Worm (Caenorhabditis elegans): ENCODE measurements around the gene T13C2.3.

T13C2.3 gene

DNA sequence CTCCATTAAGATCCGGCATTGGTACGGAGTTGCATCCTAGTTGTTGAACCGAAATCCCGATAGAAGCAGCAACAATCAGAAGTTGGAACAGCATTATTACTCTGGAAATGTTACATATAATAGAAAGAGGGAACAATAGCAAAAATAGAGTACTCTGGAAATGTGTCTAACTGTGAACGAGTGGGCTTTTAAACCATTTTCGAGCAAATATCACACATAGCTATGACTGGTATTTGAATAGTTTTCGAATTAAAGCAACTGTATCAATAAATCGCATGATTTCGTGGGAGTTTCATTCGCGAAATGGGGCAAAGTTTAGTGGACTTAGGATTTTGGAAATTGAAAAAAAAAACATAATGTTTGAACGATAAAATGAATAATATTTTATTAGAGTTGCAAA is 39.6 kb upstream of the T13C2.3 start, which contains the start of gene F41G3.10:
Gene F41G3.10, minus strand, starts transcription at position 101 of the 400 bp plus-strand sequence.
- TF ChIP-seq unc-86 (tag; optimal IDR thresholded peaks at IDR 0.05) = no peak

- TF ChIP-seq ceh-19 (GFP tag; optimal IDR thresholded peaks at IDR 0.05) (no peak), npax-4 (tag; optimal IDR thresholded peaks at IDR 0.05) (no peak), eyg-1 (tag; optimal IDR thresholded peaks at IDR 0.05) (no peak), lim-6 (tag; optimal IDR thresholded peaks at IDR 0.05) (no peak), K09A11.1 (tag; optimal IDR thresholded peaks at IDR 0.05; ENCODE audit: insufficient read depth) (no peak), che-1 (tag; optimal IDR thresholded peaks at IDR 0.05) (no peak), pag-3 (tag; optimal IDR thresholded peaks at IDR 0.05; ENCODE audit: borderline replicate concordance) (no peak), odd-2 (tag; optimal IDR thresholded peaks at IDR 0.05) (no peak), ama-1 (optimal IDR thresholded peaks at IDR 0.05) (no peak), ahr-1 (tag; optimal IDR thresholded peaks at IDR 0.05) (no peak), madf-2 (tag; optimal IDR thresholded peaks at IDR 0.05) (no peak), Y22D7AL.16 (tag; optimal IDR thresholded peaks at IDR 0.05) (no peak)
Measured at ce11 chrII:6750929-6751328, 38.1 kb upstream of the T13C2.3 start, which contains the start of gene F41G3.20. TSS of gene F41G3.20 (minus strand) at chrII:6751029.

DNA sequence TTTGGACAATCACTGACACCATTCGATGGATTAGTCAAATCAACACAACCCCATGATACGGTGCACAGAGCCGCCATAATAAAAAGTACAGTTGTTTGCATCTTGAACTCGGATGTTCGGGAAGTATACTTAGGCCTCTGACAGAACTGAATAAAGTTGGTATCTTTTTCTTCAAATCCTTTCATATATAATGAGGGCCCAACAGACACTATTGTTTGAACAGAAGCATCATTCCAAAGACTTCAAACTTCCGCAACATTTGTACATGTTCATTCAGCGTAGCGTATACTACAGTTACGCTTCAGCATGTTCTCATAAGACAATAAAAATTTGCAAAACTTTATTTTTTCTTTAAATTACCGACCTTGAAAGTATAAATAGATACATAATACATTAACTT is 37.0 kb upstream of the T13C2.3 start, which contains the start of gene F41G3.19:
Gene F41G3.19, minus strand, starts transcription at position 101 of the 400 bp plus-strand sequence.
- TF ChIP-seq ttx-3 (tag; optimal IDR thresholded peaks at IDR 0.05) (no peak), ceh-31 (tag; optimal IDR thresholded peaks at IDR 0.05) (no peak), T23F11.4 (GFP tag; optimal IDR thresholded peaks at IDR 0.05) (no peak), lin-11 (tag; optimal IDR thresholded peaks at IDR 0.05) (no peak), eyg-1 (tag; optimal IDR thresholded peaks at IDR 0.05) (no peak), tbx-7 (tag; optimal IDR thresholded peaks at IDR 0.05) (no peak), ceh-48 (tag; optimal IDR thresholded peaks at IDR 0.05) (no peak), rnt-1 (tag; optimal IDR thresholded peaks at IDR 0.05) (no peak), unc-86 (tag; optimal IDR thresholded peaks at IDR 0.05) (no peak), ceh-2 (tag; optimal IDR thresholded peaks at IDR 0.05) (no peak), ceh-45 (GFP tag; IDR thresholded peaks at IDR 0.05) (no peak), che-1 (tag; optimal IDR thresholded peaks at IDR 0.05) (no peak), K09A11.1 (tag; optimal IDR thresholded peaks at IDR 0.05; ENCODE audit: insufficient read depth) (no peak), npax-4 (tag; optimal IDR thresholded peaks at IDR 0.05) (no peak), tbx-2 (tag; optimal IDR thresholded peaks at IDR 0.05) (no peak)

ce11 chrII:6752850-6753249 is 36.2 kb upstream of the T13C2.3 start, which contains the start of gene F41G3.21:
TSS of gene F41G3.21 (minus strand) at chrII:6752950.
- TF ChIP-seq odd-2 (tag; optimal IDR thresholded peaks at IDR 0.05) = no peak
- no peak for TF ChIP-seq ahr-1 (tag; optimal IDR thresholded peaks at IDR 0.05)
- no peak for TF ChIP-seq madf-2 (tag; optimal IDR thresholded peaks at IDR 0.05)
- no peak for TF ChIP-seq F13H6.1 (tag; optimal IDR thresholded peaks at IDR 0.05)
- no peak for TF ChIP-seq zip-5 (tag; optimal IDR thresholded peaks at IDR 0.05)
- no peak for TF ChIP-seq sox-4 (tag; optimal IDR thresholded peaks at IDR 0.05)
- no peak for TF ChIP-seq elt-4 (tag; optimal IDR thresholded peaks at IDR 0.05)
- no peak for TF ChIP-seq sdc-2 (tag; optimal IDR thresholded peaks at IDR 0.05)
- TF ChIP-seq C38D4.7 (GFP tag; optimal IDR thresholded peaks at IDR 0.05) = no peak
- TF ChIP-seq ttx-3 (tag; optimal IDR thresholded peaks at IDR 0.05) = no peak
- TF ChIP-seq fax-1 (tag; optimal IDR thresholded peaks at IDR 0.05) = no peak
- TF ChIP-seq K09A11.1 (tag; optimal IDR thresholded peaks at IDR 0.05; ENCODE audit: insufficient read depth) = no peak
- no peak for TF ChIP-seq ref-2 (tag; optimal IDR thresholded peaks at IDR 0.05)
- no peak for TF ChIP-seq dmd-4 (tag; optimal IDR thresholded peaks at IDR 0.05; ENCODE audit: borderline replicate concordance)

DNA sequence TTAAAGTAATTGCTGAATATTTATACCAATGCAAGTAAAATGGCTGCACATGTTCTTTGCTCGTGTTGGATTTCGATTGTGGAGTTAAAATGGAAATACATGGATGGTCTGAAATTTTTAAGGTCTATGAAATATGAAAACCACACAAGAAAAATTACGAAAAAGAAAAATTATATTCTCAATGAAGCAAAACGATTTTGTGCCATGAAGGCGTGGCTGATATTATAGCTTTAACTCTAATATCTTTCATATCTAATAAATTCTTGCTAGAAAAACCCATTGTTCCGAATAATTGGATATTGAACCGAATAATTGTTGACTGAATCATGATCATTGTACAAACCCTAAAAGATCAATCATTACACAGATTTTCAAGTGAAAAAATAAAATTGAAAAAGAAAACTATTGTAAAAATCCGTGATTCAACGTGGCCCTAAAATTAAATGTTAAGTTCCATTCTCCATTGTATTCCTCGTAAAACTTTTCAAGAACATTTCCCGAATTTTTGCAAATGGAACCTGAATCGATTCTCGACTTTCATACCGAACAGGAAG is 34.3 kb upstream of the T13C2.3 start, which contains the start of the genes srx-95 and fis-1:
Gene srx-95, minus strand, starts transcription at position 101 of the 554 bp plus-strand sequence.
Gene fis-1, plus strand, starts transcription at position 504 of the 554 bp plus-strand sequence.
- TF ChIP-seq lim-6 (tag; optimal IDR thresholded peaks at IDR 0.05) (no peak), ceh-6 (GFP tag; optimal IDR thresholded peaks at IDR 0.05) (no peak), ceh-19 (GFP tag; optimal IDR thresholded peaks at IDR 0.05) (no peak), syd-9 (tag; optimal IDR thresholded peaks at IDR 0.05) (no peak), K09A11.1 (tag; optimal IDR thresholded peaks at IDR 0.05; ENCODE audit: insufficient read depth) (no peak), ceh-22 (tag; optimal IDR thresholded peaks at IDR 0.05) (no peak), pax-1 (tag; optimal IDR thresholded peaks at IDR 0.05) (no peak), T23F11.4 (GFP tag; optimal IDR thresholded peaks at IDR 0.05) (no peak), che-1 (tag; optimal IDR thresholded peaks at IDR 0.05) (no peak), nhr-11 (tag; optimal IDR thresholded peaks at IDR 0.05) (no peak), hlh-15 (tag; optimal IDR thresholded peaks at IDR 0.05) (no peak), tbx-7 (tag; optimal IDR thresholded peaks at IDR 0.05) (no peak), hlh-8 (tag; optimal IDR thresholded peaks at IDR 0.05) (no peak), odd-2 (tag; optimal IDR thresholded peaks at IDR 0.05) (no peak), ceh-24 (tag; optimal IDR thresholded peaks at IDR 0.05) (no peak)
